Worm (Caenorhabditis elegans) whole organism, midembryonic: ENCODE results near the gene R12B2.13.

Experiments
- flt-1 ChIP-seq: fragments of 200-800 bp; sonication (Bioruptor generic); IDR thresholded peaks from 2 replicates; pipeline ENCODE4 v1.3.6; 2022; ENCODE audit warnings: missing genetic modification characterization, missing compliant biosample characterization
- ztf-23 ChIP-seq: fragments of 200-800 bp; sonication (Bioruptor generic); IDR thresholded peaks from 2 replicates; pipeline ENCODE4 v1.3.6; 2022; ENCODE audit warnings: missing genetic modification reagents, missing genetic modification characterization, missing compliant biosample characterization

DNA sequence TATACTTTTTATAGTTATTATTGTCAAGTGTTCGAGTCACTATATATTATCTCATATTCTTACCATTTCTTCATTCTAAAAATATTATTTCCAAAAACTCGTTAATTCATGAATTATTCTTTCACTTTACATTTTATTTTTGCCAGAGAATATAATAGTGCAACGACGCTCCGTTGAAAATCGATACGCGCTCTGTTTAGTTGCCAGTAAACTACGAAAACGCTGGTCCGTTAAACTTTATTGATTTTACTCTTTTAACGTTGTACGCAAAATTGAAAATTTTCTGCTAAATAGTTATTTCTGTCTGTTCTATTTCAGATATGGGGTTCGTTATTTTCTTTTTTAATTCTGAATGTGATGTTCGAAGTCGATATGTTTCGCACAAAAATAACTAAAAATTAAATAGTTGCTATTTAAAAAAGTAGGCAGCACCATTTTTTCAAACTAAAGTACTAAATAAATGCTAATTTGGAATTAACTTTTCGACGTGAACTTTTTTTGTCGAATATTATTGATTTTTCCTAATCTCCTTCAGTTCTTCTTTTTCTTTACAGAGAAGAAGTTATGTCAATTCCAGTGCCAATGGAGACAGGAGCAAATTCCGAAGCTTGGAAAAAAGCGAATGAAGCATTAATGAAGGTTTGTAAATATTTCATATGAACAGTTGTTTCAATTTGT, 46.2 kb upstream of the R12B2.13 start, which contains the start of gene hpo-10:
- no peak for TF ChIP-seq ztf-23 (GFP tag; lab: Robert Waterston, UW)
- TF ChIP-seq flt-1 (GFP tag; lab: Robert Waterston, UW): no peak
